Worm (Caenorhabditis elegans) whole organism, dauer: Measurements from ENCODE around the gene ZK829.1.

Experiments
- unc-62 ChIP-seq: sonication (generic microtip); optimal IDR thresholded peaks from 2 replicates; lab custom pipeline; 2017; ENCODE audit warnings: missing biosample characterization, missing genetic modification reagents, missing genetic modification characterization

Gene ZK829.1

DNA sequence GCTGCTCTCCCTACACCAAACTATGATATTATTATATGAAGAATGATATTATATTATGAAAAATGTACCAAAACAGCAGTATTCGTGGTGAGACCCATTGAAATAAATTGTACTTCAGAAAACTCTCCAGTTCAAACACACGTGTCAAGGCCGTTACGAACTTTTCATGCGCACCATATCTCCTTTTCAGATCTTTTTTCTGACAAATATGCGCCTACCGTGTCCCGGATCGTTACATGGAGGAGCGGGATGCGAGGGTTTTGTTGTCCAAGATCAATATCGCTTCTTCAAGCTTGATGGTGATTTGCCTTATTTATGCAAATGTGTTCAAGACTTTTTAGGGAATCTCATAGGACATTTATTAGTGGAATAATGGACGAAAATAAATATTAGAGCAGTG is 38.5 kb downstream of the ZK829.1 start:
- no peak for TF ChIP-seq unc-62

DNA sequence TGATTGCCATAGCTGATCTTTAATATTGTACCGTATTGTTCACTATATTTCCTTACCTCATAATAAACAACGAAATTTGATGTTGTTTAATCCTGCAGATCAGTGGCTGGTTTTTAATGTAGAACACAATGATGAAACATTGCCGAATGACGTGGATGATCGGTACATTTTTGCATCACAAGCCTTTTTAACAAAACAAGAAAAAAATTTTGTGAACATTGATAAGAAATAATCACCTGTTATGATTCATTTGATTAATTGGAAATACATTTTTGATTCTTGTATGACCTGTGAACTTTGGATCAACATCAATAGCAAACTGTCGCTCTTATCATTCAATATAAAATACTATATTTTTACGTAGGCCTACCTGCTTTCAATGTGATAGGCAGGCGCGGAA is 39.4 kb downstream of the ZK829.1 start:
- no peak for TF ChIP-seq unc-62

DNA sequence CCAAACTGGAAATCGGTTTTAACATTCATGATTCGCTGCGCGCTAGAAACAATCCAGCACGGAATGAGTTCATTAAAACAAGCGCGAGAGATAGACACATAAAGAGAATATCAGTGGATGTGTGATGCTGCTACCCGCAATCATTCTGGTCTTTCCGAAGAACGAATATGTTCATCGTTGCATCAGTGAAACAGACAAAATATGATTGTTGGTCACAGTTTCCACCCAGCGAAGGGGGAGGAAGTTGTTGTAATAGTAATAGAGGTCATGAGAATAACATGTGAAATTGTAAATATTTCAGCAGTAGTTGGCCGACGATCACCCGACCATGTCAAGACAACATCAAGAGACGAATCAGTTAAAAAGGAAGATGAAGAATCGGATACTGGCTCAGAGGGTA is 41.0 kb downstream of the ZK829.1 start:
- no peak for TF ChIP-seq unc-62

DNA sequence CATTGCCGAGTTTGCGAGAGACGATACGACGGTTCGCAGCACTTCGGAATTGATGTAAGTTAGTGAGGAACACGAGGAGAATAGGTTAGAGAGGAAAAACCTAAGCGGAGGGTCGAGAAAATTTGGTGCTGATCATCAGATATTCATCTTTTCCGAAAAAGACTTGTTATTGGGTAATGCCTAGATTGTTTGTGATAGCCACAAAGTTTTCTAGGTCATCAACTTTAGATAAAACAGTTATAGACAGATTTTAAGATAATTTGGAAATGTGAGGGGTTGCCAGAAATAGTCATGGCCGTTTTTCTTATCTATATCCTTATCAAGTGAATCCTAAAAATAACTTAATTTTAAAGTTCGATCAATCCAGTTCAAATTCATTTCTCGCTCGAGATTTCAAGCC is 41.8 kb downstream of the ZK829.1 start:
- TF ChIP-seq unc-62, result no peak

DNA sequence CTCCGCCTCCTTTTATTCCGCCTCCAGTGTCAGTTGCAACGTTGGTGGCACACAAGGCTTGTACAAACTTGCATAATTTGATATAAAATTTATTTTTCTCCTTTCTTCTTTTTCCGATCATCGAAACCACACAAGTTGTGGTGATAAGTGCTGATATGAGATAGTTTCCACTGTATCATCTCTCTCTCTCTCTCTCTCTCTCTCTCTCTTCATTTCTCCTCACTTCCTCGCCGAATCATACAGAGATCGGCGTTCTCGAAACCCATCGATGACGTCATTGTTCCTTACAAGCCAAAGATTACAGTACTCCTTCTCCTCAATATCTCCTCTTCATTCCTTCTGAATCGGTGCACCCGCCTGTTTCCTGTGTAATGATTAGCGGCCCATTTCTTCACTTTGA is 42.9 kb downstream of the ZK829.1 start, which contains the start of gene nhr-43:
Gene nhr-43, plus strand, starts transcription at position 233 of the 400 bp plus-strand sequence.
- TF ChIP-seq unc-62, result no peak

DNA sequence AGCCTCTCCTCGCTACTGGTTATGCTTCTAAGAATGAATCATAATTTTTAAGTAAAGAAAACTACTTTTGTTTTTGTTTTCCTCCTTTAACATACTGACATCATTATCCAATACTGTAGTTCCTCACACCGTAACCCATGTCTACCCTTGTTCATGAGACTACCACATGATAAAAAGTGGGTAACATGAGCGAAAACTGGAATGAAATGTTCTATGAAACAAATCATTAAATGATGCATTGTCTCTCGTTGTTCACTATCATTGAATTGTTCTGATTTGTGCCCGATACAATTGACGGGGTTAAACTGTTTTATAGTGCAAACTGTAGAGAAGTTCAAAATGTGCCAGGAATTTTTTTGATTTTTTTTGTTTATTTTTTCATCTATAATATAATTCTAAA is 44.5 kb downstream of the ZK829.1 start:
- no peak for TF ChIP-seq unc-62

DNA sequence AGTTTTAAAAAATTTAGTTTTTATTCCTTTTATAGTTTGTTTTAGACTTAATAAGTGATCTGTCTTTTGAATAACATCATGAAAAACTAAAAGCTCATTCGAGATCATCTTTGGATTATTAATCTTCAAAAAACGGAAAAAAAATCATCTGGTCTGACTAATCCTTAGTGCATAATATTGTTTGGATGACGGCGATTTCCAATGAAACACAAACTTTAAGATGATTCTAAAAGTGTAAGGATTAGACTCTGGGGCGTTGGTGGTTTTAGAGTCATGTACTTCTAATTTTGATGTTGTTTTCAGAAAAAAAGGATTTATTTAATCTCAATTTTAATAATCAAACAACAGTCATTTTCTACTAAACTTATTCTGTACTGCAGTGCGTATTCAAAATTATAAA is 48.9 kb downstream of the ZK829.1 start:
- no peak for TF ChIP-seq unc-62

DNA sequence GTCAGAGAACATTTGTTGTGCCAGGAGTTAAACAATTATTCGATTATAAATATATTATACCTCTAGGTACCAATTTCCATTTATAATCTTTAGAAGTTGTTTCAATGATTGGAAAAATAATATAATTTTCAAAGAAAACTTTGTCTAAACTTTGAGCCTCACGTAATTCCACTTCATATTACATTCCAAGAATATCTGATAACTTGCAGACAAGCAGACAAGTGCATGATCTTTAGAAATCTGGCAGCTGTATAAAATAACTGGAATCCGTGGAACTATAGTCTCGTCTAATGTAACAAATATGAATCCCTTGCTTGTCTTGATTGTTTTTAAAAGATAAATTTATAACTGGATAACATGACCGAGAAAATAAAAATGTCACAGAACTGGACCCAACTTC is 49.7 kb downstream of the ZK829.1 start:
- no peak for TF ChIP-seq unc-62
